Fruit fly (Drosophila melanogaster) whole organism, embryonic: Measurements from ENCODE around the gene btv.

Source experiments
- Bdp1 ChIP-seq: fragments of 200-800 bp; sonication (Bioruptor generic); optimal IDR thresholded peaks from 3 replicates; lab custom pipeline; 2016; ENCODE audit warnings: missing biosample characterization, missing genetic modification characterization
- CG10321 ChIP-seq: fragments of 200-800 bp; sonication (Bioruptor generic); IDR thresholded peaks from 2 replicates; pipeline ENCODE4 v1.3.6; 2022; ENCODE audit warnings: missing biosample characterization, missing genetic modification characterization
- CG10431 ChIP-seq: fragments of 200-800 bp; sonication (Bioruptor generic); optimal IDR thresholded peaks from 3 replicates; lab custom pipeline; 2018; ENCODE audit warnings: missing biosample characterization, mild to moderate bottlenecking, missing genetic modification characterization
- CG11085 ChIP-seq: fragments of 200-800 bp; sonication (Bioruptor generic); IDR thresholded peaks from 2 replicates; pipeline ENCODE4 v1.3.6; 2022; ENCODE audit warnings: missing biosample characterization, missing genetic modification characterization
- CG11560 ChIP-seq: fragments of 200-800 bp; sonication (Bioruptor generic); IDR thresholded peaks from 3 replicates; pipeline ENCODE4 v1.3.6; 2022; ENCODE audit warnings: missing biosample characterization, missing genetic modification characterization
- CG14667 ChIP-seq: fragments of 200-800 bp; sonication (Bioruptor generic); IDR thresholded peaks from 2 replicates; pipeline ENCODE4 v1.3.6; 2022; ENCODE audit warnings: missing biosample characterization, missing genetic modification characterization
- CG15011 ChIP-seq: fragments of 200-800 bp; sonication (Bioruptor generic); optimal IDR thresholded peaks from 3 replicates; lab custom pipeline; 2018; ENCODE audit warnings: missing biosample characterization, mild to moderate bottlenecking, missing genetic modification characterization
- CG17328 ChIP-seq: fragments of 200-800 bp; sonication (Bioruptor generic); IDR thresholded peaks from 2 replicates; pipeline ENCODE4 v1.3.6; 2022; ENCODE audit warnings: missing biosample characterization, missing genetic modification characterization
- CG18476 ChIP-seq: fragments of 200-800 bp; sonication (Bioruptor generic); optimal IDR thresholded peaks from 2 replicates; lab custom pipeline; 2016; ENCODE audit warnings: missing biosample characterization, mild to moderate bottlenecking, missing genetic modification characterization
- CG31224 ChIP-seq: fragments of 200-800 bp; sonication (Bioruptor generic); IDR thresholded peaks from 2 replicates; pipeline ENCODE4 v1.3.6; 2022; ENCODE audit warnings: missing biosample characterization, missing genetic modification characterization
- CG34224 ChIP-seq: fragments of 200-800 bp; sonication (Bioruptor generic); IDR thresholded peaks from 3 replicates; pipeline ENCODE4 v1.3.6; 2022; ENCODE audit warnings: missing biosample characterization, missing genetic modification characterization; ENCODE audit not compliant: partially characterized antibody
- CG3847 ChIP-seq: fragments of 200-800 bp; sonication (Bioruptor generic); IDR thresholded peaks from 2 replicates; pipeline ENCODE4 v1.3.6; 2022; ENCODE audit warnings: missing biosample characterization, missing genetic modification characterization
- CG4617 ChIP-seq: fragments of 200-800 bp; sonication (Bioruptor generic); optimal IDR thresholded peaks from 3 replicates; lab custom pipeline; 2016; ENCODE audit warnings: missing biosample characterization, missing genetic modification characterization, borderline replicate concordance
- CG4854 ChIP-seq: fragments of 200-800 bp; sonication (Bioruptor generic); optimal IDR thresholded peaks from 2 replicates; lab custom pipeline; 2016; ENCODE audit warnings: missing biosample characterization, missing genetic modification characterization, inconsistent platforms
- CG9817 ChIP-seq: fragments of 200-800 bp; sonication (Bioruptor generic); optimal IDR thresholded peaks from 2 replicates; lab custom pipeline; 2018; ENCODE audit warnings: missing biosample characterization, mild to moderate bottlenecking, missing genetic modification characterization, moderate library complexity
- CG9876 ChIP-seq: fragments of 200-800 bp; sonication (Bioruptor generic); optimal IDR thresholded peaks from 2 replicates; lab custom pipeline; 2016; ENCODE audit warnings: missing biosample characterization, missing genetic modification characterization
- CTCF ChIP-seq: fragments of 200-800 bp; sonication (Bioruptor generic); optimal IDR thresholded peaks from 2 replicates; lab custom pipeline; 2017; ENCODE audit warnings: missing biosample characterization, mild to moderate bottlenecking, missing genetic modification characterization, moderate library complexity
- Drgx ChIP-seq: fragments of 200-800 bp; sonication (Bioruptor generic); IDR thresholded peaks from 2 replicates; pipeline ENCODE4 v1.3.6; 2022; ENCODE audit warnings: missing biosample characterization, missing genetic modification characterization
- E2f1 ChIP-seq: fragments of 200-800 bp; sonication (Bioruptor generic); IDR thresholded peaks from 2 replicates; pipeline ENCODE4 v1.3.6; 2022; ENCODE audit warnings: missing biosample characterization, missing genetic modification characterization
- Ets65A ChIP-seq: fragments of 200-800 bp; sonication (Bioruptor generic); peaks from one replicate; lab custom pipeline; 2016; ENCODE audit warnings: missing biosample characterization, missing genetic modification characterization
- Ets97D ChIP-seq: fragments of 200-800 bp; sonication (Bioruptor generic); optimal IDR thresholded peaks from 3 replicates; lab custom pipeline; 2016; ENCODE audit warnings: missing biosample characterization, missing genetic modification characterization
- Gsc ChIP-seq: fragments of 200-800 bp; sonication (Bioruptor generic); IDR thresholded peaks from 2 replicates; pipeline ENCODE4 v1.3.6; 2022; ENCODE audit warnings: missing biosample characterization, missing genetic modification characterization
- H15 ChIP-seq: fragments of 200-800 bp; sonication (Bioruptor generic); IDR thresholded peaks from 3 replicates; pipeline ENCODE4 v1.3.6; 2022; ENCODE audit warnings: missing biosample characterization, missing genetic modification characterization
- HLH4C ChIP-seq: fragments of 200-800 bp; sonication (Bioruptor generic); IDR thresholded peaks from 3 replicates; pipeline ENCODE4 v1.3.6; 2022; ENCODE audit warnings: missing biosample characterization, missing genetic modification characterization; ENCODE audit not compliant: partially characterized antibody
- MBD-R2 ChIP-seq: fragments of 200-800 bp; sonication (Bioruptor generic); IDR thresholded peaks from 2 replicates; pipeline ENCODE4 v1.3.6; 2022; ENCODE audit warnings: missing biosample characterization, missing genetic modification characterization
- MTF-1 ChIP-seq: fragments of 200-800 bp; sonication (Bioruptor generic); optimal IDR thresholded peaks from 2 replicates; lab custom pipeline; 2018; ENCODE audit warnings: missing biosample characterization, mild to moderate bottlenecking, missing genetic modification characterization, borderline replicate concordance
- Nf-YA ChIP-seq: fragments of 200-800 bp; sonication (Bioruptor generic); IDR thresholded peaks from 2 replicates; pipeline ENCODE4 v1.3.6; 2022; ENCODE audit warnings: missing biosample characterization, missing genetic modification characterization
- Sin3A ChIP-seq: fragments of >200 bp; optimal IDR thresholded peaks from 2 replicates; lab custom pipeline; 2018
- Taf1 ChIP-seq: fragments of 200-800 bp; sonication (Bioruptor generic); IDR thresholded peaks from 2 replicates; pipeline ENCODE4 v1.3.6; 2022; ENCODE audit warnings: missing biosample characterization, missing genetic modification characterization
- YL-1 ChIP-seq: fragments of 200-800 bp; sonication (Bioruptor generic); optimal IDR thresholded peaks from 3 replicates; lab custom pipeline; 2017; ENCODE audit warnings: missing biosample characterization, mild to moderate bottlenecking, missing genetic modification characterization
- ab ChIP-seq: fragments of 200-800 bp; sonication (Bioruptor generic); optimal IDR thresholded peaks from 2 replicates; lab custom pipeline; 2016; ENCODE audit warnings: missing biosample characterization, missing genetic modification characterization
- btn ChIP-seq: fragments of 200-800 bp; sonication (Bioruptor generic); optimal IDR thresholded peaks from 2 replicates; lab custom pipeline; 2016; ENCODE audit warnings: missing biosample characterization, missing genetic modification characterization
- corto ChIP-seq: fragments of 200-800 bp; sonication (Bioruptor generic); optimal IDR thresholded peaks from 2 replicates; lab custom pipeline; 2016; ENCODE audit warnings: missing biosample characterization, mild to moderate bottlenecking, missing genetic modification characterization, moderate library complexity
- crp ChIP-seq, 2 experiments: fragments of 200-800 bp; sonication (Bioruptor generic); optimal IDR thresholded peaks; 2 replicates in 1 of 2; 3 replicates in 1 of 2; lab custom pipeline; 2017; ENCODE audit warnings: missing biosample characterization in 2 of 2, missing genetic modification characterization in 2 of 2, mild to moderate bottlenecking in 1 of 2, moderate library complexity in 1 of 2
- cwo ChIP-seq: fragments of 200-800 bp; sonication (Bioruptor generic); optimal IDR thresholded peaks from 3 replicates; lab custom pipeline; 2017; ENCODE audit warnings: missing biosample characterization, missing genetic modification characterization, mild to moderate bottlenecking, moderate library complexity, missing genetic modification reagents
- danr ChIP-seq: fragments of 200-800 bp; sonication (Bioruptor generic); IDR thresholded peaks from 2 replicates; pipeline ENCODE4 v1.3.6; 2022; ENCODE audit warnings: missing biosample characterization, missing genetic modification characterization
- gt ChIP-seq: fragments of 200-800 bp; sonication (Bioruptor generic); IDR thresholded peaks from 2 replicates; pipeline ENCODE4 v1.3.6; 2022; ENCODE audit warnings: missing biosample characterization, missing genetic modification characterization
- inv ChIP-seq: fragments of 200-800 bp; sonication (Bioruptor generic); IDR thresholded peaks from 2 replicates; pipeline ENCODE4 v1.3.6; 2022; ENCODE audit warnings: missing biosample characterization, missing genetic modification characterization; ENCODE audit not compliant: partially characterized antibody
- kni ChIP-seq: fragments of 200-800 bp; sonication (Bioruptor generic); optimal IDR thresholded peaks from 3 replicates; lab custom pipeline; 2017; ENCODE audit warnings: mild to moderate bottlenecking, missing biosample characterization, missing genetic modification reagents, missing genetic modification characterization
- mam ChIP-seq: fragments of 200-800 bp; sonication (Bioruptor generic); optimal IDR thresholded peaks from 3 replicates; lab custom pipeline; 2016; ENCODE audit warnings: missing biosample characterization, missing genetic modification characterization
- p53 ChIP-seq: fragments of 200-800 bp; sonication (Bioruptor generic); optimal IDR thresholded peaks from 2 replicates; lab custom pipeline; 2016; ENCODE audit warnings: missing biosample characterization, missing genetic modification characterization
- pum ChIP-seq: fragments of 200-800 bp; sonication (Bioruptor generic); optimal IDR thresholded peaks from 2 replicates; lab custom pipeline; 2016; ENCODE audit warnings: missing biosample characterization, missing genetic modification characterization
- ranshi ChIP-seq: fragments of 200-800 bp; sonication (Bioruptor generic); IDR thresholded peaks from 2 replicates; pipeline ENCODE4 v1.3.6; 2022; ENCODE audit warnings: missing biosample characterization, missing genetic modification characterization
- ro ChIP-seq: fragments of 200-800 bp; sonication (Bioruptor generic); IDR thresholded peaks from 2 replicates; pipeline ENCODE4 v1.3.6; 2022; ENCODE audit warnings: missing biosample characterization, missing genetic modification characterization
- schlank ChIP-seq: fragments of 200-800 bp; sonication (Bioruptor generic); optimal IDR thresholded peaks from 2 replicates; lab custom pipeline; 2018; ENCODE audit warnings: missing biosample characterization, mild to moderate bottlenecking, missing genetic modification characterization
- slp2 ChIP-seq: fragments of 200-800 bp; sonication (Bioruptor generic); optimal IDR thresholded peaks from 2 replicates; lab custom pipeline; 2016; ENCODE audit warnings: missing biosample characterization, missing genetic modification characterization
- sna ChIP-seq: fragments of 200-800 bp; sonication (Bioruptor generic); IDR thresholded peaks from 2 replicates; pipeline ENCODE4 v1.3.6; 2022; ENCODE audit warnings: missing biosample characterization, missing genetic modification characterization; ENCODE audit not compliant: partially characterized antibody
- stc ChIP-seq: fragments of 200-800 bp; sonication (Bioruptor generic); IDR thresholded peaks from 2 replicates; pipeline ENCODE4 v1.3.6; 2022; ENCODE audit warnings: missing biosample characterization, missing genetic modification characterization
- unc-4 ChIP-seq: fragments of 200-800 bp; sonication (Bioruptor generic); IDR thresholded peaks from 2 replicates; pipeline ENCODE4 v1.3.6; 2022; ENCODE audit warnings: missing biosample characterization, missing genetic modification characterization; ENCODE audit not compliant: partially characterized antibody
- usp ChIP-seq: fragments of >200 bp; optimal IDR thresholded peaks from 2 replicates; lab custom pipeline; 2017; ENCODE audit warnings: missing biosample characterization, missing genetic modification characterization
- wek ChIP-seq: fragments of 200-800 bp; sonication (Bioruptor generic); optimal IDR thresholded peaks from 3 replicates; lab custom pipeline; 2018; ENCODE audit warnings: missing biosample characterization, mild to moderate bottlenecking, missing genetic modification characterization, moderate library complexity
- wor ChIP-seq: fragments of 200-800 bp; sonication (Bioruptor generic); IDR thresholded peaks from 2 replicates; pipeline ENCODE4 v1.3.6; 2022; ENCODE audit warnings: missing biosample characterization, missing genetic modification characterization

btv gene

dm6 chr2L:17963071-17963567 lies 19.2 kb downstream of the btv start, which contains the start of gene CG5674 (continued):
- 0 out of 2 replicates have a peak, but pooled peaks have one; percentile 5 for TF ChIP-seq stc (GFP tag; lab: Robert Waterston, UW)
- TF ChIP-seq CG15011 = no peak
- TF ChIP-seq CG11560 (tag; lab: Robert Waterston, UW) = peak; percentile 88
- TF ChIP-seq MTF-1 (GFP tag; lab: Kevin White, UChicago) = no peak
- TF ChIP-seq mam (GFP tag; lab: Kevin White, UChicago) = peak; percentile 66
- TF ChIP-seq danr = 0 out of 2 replicates have a peak, but pooled peaks have one; percentile 34
- no peak for TF ChIP-seq kni (GFP tag; lab: Kevin White, UChicago)
- TF ChIP-seq E2f1 = peak; percentile 57; the same call in 1 of the 2 replicates
- peak; percentile 57 for TF ChIP-seq YL-1 (GFP tag; lab: Kevin White, UChicago)
- peak; percentile 64 for TF ChIP-seq CG3847 (GFP tag; lab: Robert Waterston, UW)
- no peak for TF ChIP-seq CG11085 (GFP tag; lab: Robert Waterston, UW)
- TF ChIP-seq CG4617 (GFP tag; lab: Kevin White, UChicago) = peak; percentile 64
- no peak for TF ChIP-seq Gsc (GFP tag; lab: Robert Waterston, UW)
- no peak for TF ChIP-seq CG4854 (GFP tag; lab: Kevin White, UChicago)
- TF ChIP-seq CG34224 = peak; percentile 80
- TF ChIP-seq corto (GFP tag; lab: Kevin White, UChicago) = no peak
- no peak for TF ChIP-seq slp2 (GFP tag; lab: Kevin White, UChicago)
- TF ChIP-seq ranshi (GFP tag; lab: Robert Waterston, UW) = peak; percentile 42
- TF ChIP-seq CG31224 (GFP tag; lab: Robert Waterston, UW) = peak; percentile 24; the same call in 1 of the 2 replicates
- TF ChIP-seq unc-4 (GFP tag; lab: Robert Waterston, UW) = peak; percentile 82
- no peak for TF ChIP-seq CG10431
- TF ChIP-seq gt (GFP tag; lab: Robert Waterston, UW) = no peak
- no peak for TF ChIP-seq cwo (GFP tag; lab: Kevin White, UChicago)
- peak; percentile 53; the same call in 1 of the 3 replicates for TF ChIP-seq H15 (GFP tag; lab: Robert Waterston, UW)
- peak in 1 of 2 experiments; percentile 26 for TF ChIP-seq crp (GFP tag; optimal IDR thresholded peaks at IDR 0.05; lab: Kevin White, UChicago)
- peak; percentile 5 for TF ChIP-seq btn (GFP tag; lab: Kevin White, UChicago)
- peak; percentile 53 for TF ChIP-seq p53
- no peak for TF ChIP-seq schlank (tag; lab: Kevin White, UChicago)
- peak; percentile 54 for TF ChIP-seq Sin3A (lab: Kevin White, UChicago)
- no peak for TF ChIP-seq wor (GFP tag; lab: Robert Waterston, UW)
- peak; percentile 10; the same call in 1 of the 2 replicates for TF ChIP-seq CG10321 (GFP tag; lab: Robert Waterston, UW)
- no peak for TF ChIP-seq ro (GFP tag; lab: Robert Waterston, UW)
- TF ChIP-seq CTCF = peak; percentile 78
- TF ChIP-seq wek = no peak
- peak; percentile 89 for TF ChIP-seq Ets97D
- peak; percentile 48 for TF ChIP-seq pum (GFP tag; lab: Kevin White, UChicago)
- TF ChIP-seq Drgx = peak; percentile 54
- peak; percentile 83 for TF ChIP-seq sna (GFP tag; lab: Robert Waterston, UW)
- TF ChIP-seq CG18476 (GFP tag; lab: Kevin White, UChicago) = no peak
- 0 out of 2 replicates have a peak, but pooled peaks have one; percentile 34 for TF ChIP-seq CG14667 (GFP tag; lab: Robert Waterston, UW)
- peak; percentile 84 for TF ChIP-seq inv
- no peak for TF ChIP-seq usp
- TF ChIP-seq Taf1 = no peak
- TF ChIP-seq ab (GFP tag; lab: Kevin White, UChicago) = no peak
- TF ChIP-seq MBD-R2 = peak; percentile 85
- peak; percentile 51 for TF ChIP-seq CG9876 (GFP tag; lab: Kevin White, UChicago)
- peak; percentile 12 for TF ChIP-seq Bdp1 (GFP tag; lab: Kevin White, UChicago)
- TF ChIP-seq Ets65A (GFP tag; lab: Kevin White, UChicago) = peak; percentile 95
- TF ChIP-seq HLH4C (GFP tag; lab: Robert Waterston, UW) = peak; percentile 94
- TF ChIP-seq CG17328 (GFP tag; lab: Robert Waterston, UW) = peak; percentile 32; the same call in 1 of the 2 replicates
- no peak for TF ChIP-seq Nf-YA (GFP tag; lab: Robert Waterston, UW)
- TF ChIP-seq CG9817 (tag; lab: Kevin White, UChicago) = peak; percentile 43
